1 fruit fly cellular context compared by ENCODE assay signal in genomic region chr3L:9678994-9679393, dm6.
TF ChIP-seq lines count a peak whose summit lies in the region.

Gene fry, minus strand, starts transcription at chr3L:9679103.
Gene CG16717, plus strand, starts transcription at chr3L:9679201.

TF ChIP-seq in whole organism, embryonic, 481 proteins besides CTCF, POLR2A, EP300 and RAD21 (continued from another document and continues in another):
- no peak for TF ChIP-seq CHES-1-like (GFP tag; optimal IDR thresholded peaks at IDR 0.05; lab: Kevin White, UChicago)
- no peak for TF ChIP-seq Spps (tag; optimal IDR thresholded peaks at IDR 0.05; lab: Kevin White, UChicago)
- no peak for TF ChIP-seq Eip74EF (GFP tag; optimal IDR thresholded peaks at IDR 0.05; lab: Kevin White, UChicago)
- TF ChIP-seq pan (optimal IDR thresholded peaks at IDR 0.05; lab: Kevin White, UChicago) = no peak
- no peak for TF ChIP-seq pan (GFP tag; optimal IDR thresholded peaks at IDR 0.05 in 1 of 2, IDR thresholded peaks at IDR 0.05 in 1 of 2)
- no peak for TF ChIP-seq bowl (GFP tag; IDR thresholded peaks at IDR 0.05; lab: Robert Waterston, UW)
- no peak for TF ChIP-seq CG11247 (GFP tag; IDR thresholded peaks at IDR 0.05; lab: Robert Waterston, UW)
- peak; percentile 5 for TF ChIP-seq lbe (GFP tag; optimal IDR thresholded peaks at IDR 0.05; lab: Kevin White, UChicago)
- no peak for TF ChIP-seq bab2 (GFP tag; optimal IDR thresholded peaks at IDR 0.05; lab: Kevin White, UChicago)
- TF ChIP-seq CG2889 (GFP tag; IDR thresholded peaks at IDR 0.05; lab: Robert Waterston, UW) = no peak
- TF ChIP-seq CG10274 (GFP tag; optimal IDR thresholded peaks at IDR 0.05; lab: Kevin White, UChicago) = no peak
- no peak for TF ChIP-seq CG17359 (tag; optimal IDR thresholded peaks at IDR 0.05; lab: Kevin White, UChicago)
- peak; percentile 69 for TF ChIP-seq zen2 (GFP tag; IDR thresholded peaks at IDR 0.05; lab: Robert Waterston, UW; ENCODE audit: partially characterized antibody)
- TF ChIP-seq emc (GFP tag; optimal IDR thresholded peaks at IDR 0.05; lab: Kevin White, UChicago) = no peak
- TF ChIP-seq Atf-2 (GFP tag; optimal IDR thresholded peaks at IDR 0.05; lab: Kevin White, UChicago) = no peak
- TF ChIP-seq pita (GFP tag; optimal IDR thresholded peaks at IDR 0.05; lab: Kevin White, UChicago) = no peak
- TF ChIP-seq tap (tag; optimal IDR thresholded peaks at IDR 0.05; lab: Kevin White, UChicago) = no peak
- no peak for TF ChIP-seq Adf1 (GFP tag; IDR thresholded peaks at IDR 0.05; lab: Robert Waterston, UW)
- TF ChIP-seq Fer1 (GFP tag; optimal IDR thresholded peaks at IDR 0.05; lab: Kevin White, UChicago) = peak; percentile 26
- peak; percentile 99 for TF ChIP-seq CG7745 (tag; optimal IDR thresholded peaks at IDR 0.05; lab: Kevin White, UChicago)
- no peak for TF ChIP-seq bsh (GFP tag; optimal IDR thresholded peaks at IDR 0.05; lab: Kevin White, UChicago)
- TF ChIP-seq HLH4C (GFP tag; IDR thresholded peaks at IDR 0.05; lab: Robert Waterston, UW; ENCODE audit: partially characterized antibody) = peak; percentile 56
- no peak for TF ChIP-seq grau (tag; optimal IDR thresholded peaks at IDR 0.05; lab: Kevin White, UChicago)
- TF ChIP-seq her (GFP tag; optimal IDR thresholded peaks at IDR 0.05; lab: Kevin White, UChicago) = no peak
- TF ChIP-seq CG4854 (GFP tag; optimal IDR thresholded peaks at IDR 0.05; lab: Kevin White, UChicago) = no peak
- no peak for TF ChIP-seq gcm2 (GFP tag; optimal IDR thresholded peaks at IDR 0.05; lab: Kevin White, UChicago)
- TF ChIP-seq CG10267 (tag; optimal IDR thresholded peaks at IDR 0.05; lab: Kevin White, UChicago) = peak; percentile 9
- TF ChIP-seq hth (optimal IDR thresholded peaks at IDR 0.05; lab: Kevin White, UChicago) = no peak
- no peak for TF ChIP-seq gsb-n (tag; optimal IDR thresholded peaks at IDR 0.05; lab: Kevin White, UChicago)
- no peak for TF ChIP-seq Hr39 (optimal IDR thresholded peaks at IDR 0.05; lab: Kevin White, UChicago)
- no peak for TF ChIP-seq CoRest (tag; optimal IDR thresholded peaks at IDR 0.05; lab: Kevin White, UChicago)
- no peak for TF ChIP-seq jumu (GFP tag; optimal IDR thresholded peaks at IDR 0.05; lab: Kevin White, UChicago)
- TF ChIP-seq Dad (GFP tag; optimal IDR thresholded peaks at IDR 0.05; lab: Kevin White, UChicago) = no peak
- peak; percentile 68; the same call in 1 of the 2 replicates for TF ChIP-seq sna (GFP tag; IDR thresholded peaks at IDR 0.05; lab: Robert Waterston, UW; ENCODE audit: partially characterized antibody)
- TF ChIP-seq sob (GFP tag; IDR thresholded peaks at IDR 0.05; lab: Robert Waterston, UW) = no peak
- TF ChIP-seq stwl (tag; optimal IDR thresholded peaks at IDR 0.05; lab: Kevin White, UChicago) = peak; percentile 67
- no peak for TF ChIP-seq sima (GFP tag; optimal IDR thresholded peaks at IDR 0.05; lab: Kevin White, UChicago)
- no peak for TF ChIP-seq CG15514 (GFP tag; optimal IDR thresholded peaks at IDR 0.05; lab: Kevin White, UChicago)
- no peak for TF ChIP-seq Nf-YB (GFP tag; optimal IDR thresholded peaks at IDR 0.05; lab: Kevin White, UChicago)
- TF ChIP-seq Hr78 (GFP tag; optimal IDR thresholded peaks at IDR 0.05; lab: Kevin White, UChicago) = no peak
- no peak for TF ChIP-seq Asciz (GFP tag; optimal IDR thresholded peaks at IDR 0.05; lab: Kevin White, UChicago)
- TF ChIP-seq Lpt (GFP tag; optimal IDR thresholded peaks at IDR 0.05; lab: Kevin White, UChicago) = no peak
- TF ChIP-seq vvl (GFP tag; IDR thresholded peaks at IDR 0.05; lab: Robert Waterston, UW) = no peak
- TF ChIP-seq CG4328 (GFP tag; optimal IDR thresholded peaks at IDR 0.05; lab: Kevin White, UChicago) = no peak
- TF ChIP-seq dmrt99B (tag; optimal IDR thresholded peaks at IDR 0.05; lab: Kevin White, UChicago) = no peak
- no peak for TF ChIP-seq wek (GFP tag; optimal IDR thresholded peaks at IDR 0.05; lab: Kevin White, UChicago)
- no peak for TF ChIP-seq esg (GFP tag; conservative IDR thresholded peaks at IDR 0.05; lab: Robert Waterston, UW)
- TF ChIP-seq Xrp1 (GFP tag; IDR thresholded peaks at IDR 0.05; lab: Robert Waterston, UW) = no peak
- no peak for TF ChIP-seq HHEX (GFP tag; optimal IDR thresholded peaks at IDR 0.05; lab: Kevin White, UChicago)
- no peak for TF ChIP-seq Chrac-16 (GFP tag; optimal IDR thresholded peaks at IDR 0.05; lab: Kevin White, UChicago)
- TF ChIP-seq tx (GFP tag; optimal IDR thresholded peaks at IDR 0.05; lab: Kevin White, UChicago) = no peak
- peak; percentile 99 for TF ChIP-seq CG9437 (GFP tag; optimal IDR thresholded peaks at IDR 0.05; lab: Kevin White, UChicago)
- TF ChIP-seq grn (GFP tag; optimal IDR thresholded peaks at IDR 0.05; lab: Kevin White, UChicago) = no peak
- TF ChIP-seq kni (GFP tag; optimal IDR thresholded peaks at IDR 0.05; lab: Kevin White, UChicago) = no peak
- no peak for TF ChIP-seq NK7.1 (GFP tag; optimal IDR thresholded peaks at IDR 0.05; lab: Kevin White, UChicago)
- no peak for TF ChIP-seq CG10366 (GFP tag; IDR thresholded peaks at IDR 0.05; lab: Robert Waterston, UW)
- TF ChIP-seq CG7928 (GFP tag; optimal IDR thresholded peaks at IDR 0.05; lab: Kevin White, UChicago) = peak; percentile 93
- TF ChIP-seq gcm (GFP tag; optimal IDR thresholded peaks at IDR 0.05; lab: Kevin White, UChicago) = no peak
- peak; percentile 57; the same call in 1 of the 2 replicates for TF ChIP-seq amos (GFP tag; IDR thresholded peaks at IDR 0.05; lab: Robert Waterston, UW; ENCODE audit: partially characterized antibody)
- peak; percentile 67 for TF ChIP-seq pzg (GFP tag; optimal IDR thresholded peaks at IDR 0.05; lab: Kevin White, UChicago)
- TF ChIP-seq fru (optimal IDR thresholded peaks at IDR 0.05; lab: Kevin White, UChicago) = no peak
- TF ChIP-seq ind (GFP tag; optimal IDR thresholded peaks at IDR 0.05; lab: Kevin White, UChicago) = no peak
- TF ChIP-seq Camta (GFP tag; optimal IDR thresholded peaks at IDR 0.05; lab: Kevin White, UChicago) = no peak
- TF ChIP-seq CG33557 (GFP tag; optimal IDR thresholded peaks at IDR 0.05; lab: Kevin White, UChicago) = no peak
- TF ChIP-seq CG15011 (GFP tag; optimal IDR thresholded peaks at IDR 0.05; lab: Kevin White, UChicago) = no peak
- TF ChIP-seq Hmr (GFP tag; optimal IDR thresholded peaks at IDR 0.05; lab: Kevin White, UChicago) = no peak
- no peak for TF ChIP-seq yki (optimal IDR thresholded peaks at IDR 0.05; lab: Kevin White, UChicago)
- no peak for TF ChIP-seq CG1647 (GFP tag; optimal IDR thresholded peaks at IDR 0.05; lab: Kevin White, UChicago)
- TF ChIP-seq Six4 (GFP tag; optimal IDR thresholded peaks at IDR 0.05; lab: Kevin White, UChicago) = no peak
- TF ChIP-seq CG13424 (tag; optimal IDR thresholded peaks at IDR 0.05; lab: Kevin White, UChicago) = no peak
- no peak for TF ChIP-seq CG7963 (GFP tag; IDR thresholded peaks at IDR 0.05; lab: Robert Waterston, UW; ENCODE audit: partially characterized antibody)
- TF ChIP-seq CG13287 (GFP tag; IDR thresholded peaks at IDR 0.05; lab: Robert Waterston, UW; ENCODE audit: partially characterized antibody) = peak; percentile 82
- no peak for TF ChIP-seq CG8388 (GFP tag; optimal IDR thresholded peaks at IDR 0.05; lab: Kevin White, UChicago)
- no peak for TF ChIP-seq trem (tag; optimal IDR thresholded peaks at IDR 0.05; lab: Kevin White, UChicago)
- peak; percentile 69 for TF ChIP-seq Doc3 (GFP tag; IDR thresholded peaks at IDR 0.05; lab: Robert Waterston, UW; ENCODE audit: partially characterized antibody)
- no peak for TF ChIP-seq prd (optimal IDR thresholded peaks at IDR 0.05; lab: Kevin White, UChicago)
- no peak for TF ChIP-seq prd (GFP tag; IDR thresholded peaks at IDR 0.05; lab: Robert Waterston, UW)
- TF ChIP-seq psq (GFP tag; optimal IDR thresholded peaks at IDR 0.05; lab: Kevin White, UChicago) = no peak
- TF ChIP-seq cg (GFP tag; optimal IDR thresholded peaks at IDR 0.05; lab: Kevin White, UChicago) = no peak
- TF ChIP-seq C15 (GFP tag; IDR thresholded peaks at IDR 0.05; lab: Robert Waterston, UW) = no peak
- no peak for TF ChIP-seq Fer3 (tag; optimal IDR thresholded peaks at IDR 0.05; lab: Kevin White, UChicago)
- no peak for TF ChIP-seq CG6272 (GFP tag; IDR thresholded peaks at IDR 0.05; lab: Robert Waterston, UW)
- TF ChIP-seq CG2199 (GFP tag; IDR thresholded peaks at IDR 0.05; lab: Robert Waterston, UW) = no peak
- peak; percentile 68 for TF ChIP-seq Dll (GFP tag; IDR thresholded peaks at IDR 0.05; lab: Robert Waterston, UW; ENCODE audit: partially characterized antibody)
- TF ChIP-seq row (GFP tag; IDR thresholded peaks at IDR 0.05; lab: Robert Waterston, UW) = no peak; the same call in 2 of the 3 replicates
- TF ChIP-seq Scr (GFP tag; IDR thresholded peaks at IDR 0.05; lab: Robert Waterston, UW; ENCODE audit: partially characterized antibody) = peak; percentile 66
- TF ChIP-seq dysf (GFP tag; IDR thresholded peaks at IDR 0.05; lab: Robert Waterston, UW) = no peak
- peak; percentile 52; the same call in 1 of the 3 replicates for TF ChIP-seq CG34422 (GFP tag; IDR thresholded peaks at IDR 0.05; lab: Robert Waterston, UW)
- peak; percentile 73 for TF ChIP-seq hbn (GFP tag; IDR thresholded peaks at IDR 0.05; lab: Robert Waterston, UW; ENCODE audit: partially characterized antibody)
- TF ChIP-seq Hey (tag; optimal IDR thresholded peaks at IDR 0.05; lab: Kevin White, UChicago) = no peak
- no peak for TF ChIP-seq Gug (GFP tag; IDR thresholded peaks at IDR 0.05; lab: Robert Waterston, UW)
- TF ChIP-seq CG31441 (GFP tag; IDR thresholded peaks at IDR 0.05; lab: Robert Waterston, UW) = no peak
- TF ChIP-seq crp (GFP tag; optimal IDR thresholded peaks at IDR 0.05; lab: Kevin White, UChicago) = peak; percentile 84 to 99
- no peak for TF ChIP-seq CG43689 (GFP tag; IDR thresholded peaks at IDR 0.05; lab: Robert Waterston, UW)
- no peak for TF ChIP-seq tin (GFP tag; optimal IDR thresholded peaks at IDR 0.05; lab: Kevin White, UChicago)
- TF ChIP-seq fd64A (GFP tag; optimal IDR thresholded peaks at IDR 0.05; lab: Kevin White, UChicago) = no peak
- peak; percentile 67 for TF ChIP-seq BEAF-32 (GFP tag; optimal IDR thresholded peaks at IDR 0.05; lab: Kevin White, UChicago)
- TF ChIP-seq Hmx (GFP tag; optimal IDR thresholded peaks at IDR 0.05; lab: Kevin White, UChicago) = no peak
- TF ChIP-seq Ptx1 (GFP tag; IDR thresholded peaks at IDR 0.05; lab: Robert Waterston, UW) = no peak
- no peak for TF ChIP-seq CG3163 (GFP tag; optimal IDR thresholded peaks at IDR 0.05; lab: Kevin White, UChicago)
- peak; percentile 3 for TF ChIP-seq CG2116 (GFP tag; optimal IDR thresholded peaks at IDR 0.05; lab: Kevin White, UChicago)
- TF ChIP-seq CG33213 (GFP tag; optimal IDR thresholded peaks at IDR 0.05; lab: Kevin White, UChicago) = no peak
- no peak for TF ChIP-seq mam (GFP tag; optimal IDR thresholded peaks at IDR 0.05; lab: Kevin White, UChicago)
- no peak for TF ChIP-seq ro (GFP tag; IDR thresholded peaks at IDR 0.05; lab: Robert Waterston, UW)
- TF ChIP-seq Bgb (GFP tag; IDR thresholded peaks at IDR 0.05; lab: Robert Waterston, UW; ENCODE audit: partially characterized antibody) = peak; percentile 68; the same call in 1 of the 2 replicates
- no peak for TF ChIP-seq repo (GFP tag; optimal IDR thresholded peaks at IDR 0.05; lab: Kevin White, UChicago)
- no peak for TF ChIP-seq slp2 (GFP tag; optimal IDR thresholded peaks at IDR 0.05; lab: Kevin White, UChicago)
- no peak for TF ChIP-seq tio (GFP tag; optimal IDR thresholded peaks at IDR 0.05; lab: Kevin White, UChicago)
- TF ChIP-seq Opbp (GFP tag; IDR thresholded peaks at IDR 0.05; lab: Robert Waterston, UW; ENCODE audit: partially characterized antibody) = peak; percentile 69; the same call in 2 of the 3 replicates
- TF ChIP-seq twi (tag; optimal IDR thresholded peaks at IDR 0.05; lab: Kevin White, UChicago) = no peak
- TF ChIP-seq CG12071 (GFP tag; optimal IDR thresholded peaks at IDR 0.05; lab: Kevin White, UChicago) = no peak
- TF ChIP-seq Nf-YC (tag; optimal IDR thresholded peaks at IDR 0.05; lab: Kevin White, UChicago) = no peak
- TF ChIP-seq CG15696 (tag; optimal IDR thresholded peaks at IDR 0.05; lab: Kevin White, UChicago) = no peak
- no peak for TF ChIP-seq CG18619 (GFP tag; optimal IDR thresholded peaks at IDR 0.05; lab: Kevin White, UChicago)
- TF ChIP-seq Neu2 (GFP tag; optimal IDR thresholded peaks at IDR 0.05; lab: Kevin White, UChicago; ENCODE audit: borderline replicate concordance) = no peak
- TF ChIP-seq CG14965 (GFP tag; optimal IDR thresholded peaks at IDR 0.05; lab: Kevin White, UChicago; ENCODE audit: borderline replicate concordance) = no peak
- no peak for TF ChIP-seq Optix (GFP tag; IDR thresholded peaks at IDR 0.05; lab: Robert Waterston, UW)
- no peak for TF ChIP-seq CG32532 (GFP tag; IDR thresholded peaks at IDR 0.05; lab: Robert Waterston, UW)
- peak; percentile 54 for TF ChIP-seq CG3281 (GFP tag; optimal IDR thresholded peaks at IDR 0.05; lab: Kevin White, UChicago)
- no peak for TF ChIP-seq onecut (GFP tag; IDR thresholded peaks at IDR 0.05; lab: Robert Waterston, UW)
- no peak for TF ChIP-seq CG11504 (tag; optimal IDR thresholded peaks at IDR 0.05; lab: Kevin White, UChicago)
- TF ChIP-seq crol (GFP tag; IDR thresholded peaks at IDR 0.05; lab: Robert Waterston, UW) = no peak
- TF ChIP-seq bbx (GFP tag; IDR thresholded peaks at IDR 0.05; lab: Robert Waterston, UW; ENCODE audit: partially characterized antibody) = peak; percentile 61; the same call in 1 of the 2 replicates
- peak; percentile 48 for TF ChIP-seq Elba2 (GFP tag; optimal IDR thresholded peaks at IDR 0.05; lab: Kevin White, UChicago)
- no peak for TF ChIP-seq fd102C (GFP tag; optimal IDR thresholded peaks at IDR 0.05; lab: Kevin White, UChicago)
- peak; percentile 1 for TF ChIP-seq CG14710 (tag; optimal IDR thresholded peaks at IDR 0.05; lab: Kevin White, UChicago)
- TF ChIP-seq Nf-YA (GFP tag; IDR thresholded peaks at IDR 0.05; lab: Robert Waterston, UW) = no peak
- no peak for TF ChIP-seq maf-S (GFP tag; optimal IDR thresholded peaks at IDR 0.05; lab: Kevin White, UChicago)
- no peak for TF ChIP-seq lilli (GFP tag; optimal IDR thresholded peaks at IDR 0.05; lab: Kevin White, UChicago)
- TF ChIP-seq run (tag; optimal IDR thresholded peaks at IDR 0.05; lab: Kevin White, UChicago) = no peak
- no peak for TF ChIP-seq CG11093 (GFP tag; IDR thresholded peaks at IDR 0.05; lab: Robert Waterston, UW)
- TF ChIP-seq HmgZ (tag; optimal IDR thresholded peaks at IDR 0.05; lab: Kevin White, UChicago) = peak; percentile 15
- TF ChIP-seq pnt (GFP tag; optimal IDR thresholded peaks at IDR 0.05; lab: Kevin White, UChicago) = no peak
- TF ChIP-seq danr (GFP tag; IDR thresholded peaks at IDR 0.05; lab: Robert Waterston, UW) = no peak
- no peak for TF ChIP-seq CG8359 (GFP tag; optimal IDR thresholded peaks at IDR 0.05; lab: Kevin White, UChicago; ENCODE audit: borderline replicate concordance)
- peak; percentile 85 for TF ChIP-seq CG34376 (GFP tag; optimal IDR thresholded peaks at IDR 0.05; lab: Kevin White, UChicago)
